Fruit fly (Drosophila melanogaster) S2 (cell line): Measurements from ENCODE around the gene CG32806.

Experiments
- CG8478 ChIP-seq: fragments of >200 bp; optimal IDR thresholded peaks from 2 replicates; lab custom pipeline; 2018
- CTCF ChIP-seq, 2 experiments: fragments of >200 bp; optimal IDR thresholded peaks; 2 replicates each; lab custom pipeline; 2018

DNA sequence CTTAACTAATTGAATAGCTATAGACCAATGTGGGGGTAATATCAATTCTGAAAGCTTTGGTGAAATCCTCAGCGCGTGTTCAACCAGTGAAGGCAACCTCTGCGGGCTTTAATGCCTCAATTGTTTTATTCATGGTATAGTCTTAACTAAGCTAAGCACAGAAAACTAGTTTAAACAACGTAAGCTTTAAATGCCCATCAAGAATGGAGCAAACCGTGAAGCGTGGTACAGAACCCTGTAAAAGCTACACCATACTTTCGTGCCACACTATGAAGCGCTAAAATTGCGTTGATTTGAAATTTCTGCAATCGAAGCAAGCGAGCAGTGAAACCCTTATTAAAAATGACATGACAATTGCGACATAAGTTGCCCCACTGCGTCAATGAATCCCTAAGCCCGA is 31.7 kb downstream of the CG32806 start:
- no peak for TF ChIP-seq CG8478 (lab: Kevin White, UChicago)
- no peak for TF ChIP-seq CTCF (optimal IDR thresholded peaks at IDR 0.05; lab: Kevin White, UChicago)
